Fruit fly (Drosophila melanogaster) Kc167 (cell line): ENCODE measurements around the gene Gli.

ENCODE experiments used
- Myc ChIP-seq: fragments of >200 bp; optimal IDR thresholded peaks from 2 replicates; lab custom pipeline; 2017; ENCODE audit warnings: missing external identifiers
- Sin3A ChIP-seq: fragments of >200 bp; optimal IDR thresholded peaks from 2 replicates; lab custom pipeline; 2018; ENCODE audit warnings: missing external identifiers
- h ChIP-seq: fragments of >200 bp; optimal IDR thresholded peaks from 3 replicates; lab custom pipeline; 2018; ENCODE audit warnings: missing external identifiers
- insv ChIP-seq: fragments of >200 bp; optimal IDR thresholded peaks from 3 replicates; lab custom pipeline; 2018; ENCODE audit warnings: missing external identifiers
- psq ChIP-seq: fragments of >200 bp; optimal IDR thresholded peaks from 2 replicates; lab custom pipeline; 2017; ENCODE audit warnings: missing external identifiers
- ttk ChIP-seq: sonication (Bioruptor generic); optimal IDR thresholded peaks from 2 replicates; lab custom pipeline; 2017; ENCODE audit warnings: missing external identifiers

Gli gene

DNA sequence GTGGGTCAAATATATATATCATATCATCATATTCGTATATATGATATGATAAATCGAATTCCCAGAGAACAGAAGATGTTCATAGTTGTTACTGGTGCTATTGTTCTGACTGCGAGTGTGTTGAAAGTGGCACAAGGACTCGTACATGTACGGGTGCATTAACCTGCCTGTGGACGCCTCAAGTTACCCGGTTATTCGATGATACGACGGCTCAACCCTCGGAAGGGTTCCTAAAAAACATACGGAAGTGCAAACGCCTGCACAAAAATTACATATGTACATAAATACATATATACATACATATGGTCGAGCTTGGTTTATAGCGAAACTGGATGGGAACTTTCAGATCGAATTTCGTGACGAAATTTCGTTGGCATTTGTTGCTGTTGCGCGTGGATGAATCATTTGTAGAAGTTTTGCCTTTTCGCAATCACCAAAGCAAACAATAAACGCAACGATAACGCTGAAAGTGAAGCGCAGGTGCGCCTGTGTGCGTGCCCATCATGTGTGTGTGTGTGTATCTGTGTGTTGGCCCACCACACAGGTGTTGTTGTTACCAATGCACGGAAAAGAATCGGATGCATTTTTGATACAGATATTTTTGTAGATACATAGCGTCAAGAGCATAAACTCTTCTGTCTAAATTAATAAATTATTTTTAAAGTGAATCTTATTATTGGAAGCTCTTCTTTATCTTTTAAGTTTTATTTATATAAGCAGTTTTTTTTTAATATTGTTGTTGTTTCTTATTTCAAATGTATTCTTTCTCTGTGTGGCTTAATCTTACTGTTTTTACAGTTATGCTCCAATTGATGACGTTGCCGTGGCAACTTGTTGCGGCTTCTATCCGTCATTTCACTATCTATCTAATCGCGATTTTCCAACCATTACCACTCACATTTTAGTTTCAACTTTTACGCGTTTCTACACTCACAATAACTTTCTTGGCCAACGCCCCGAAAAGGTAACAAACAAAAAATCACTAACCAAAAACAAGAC is 850 bp downstream of the Gli start:
- TF ChIP-seq Myc (lab: Kevin White, UChicago) (no peak), Sin3A (lab: Kevin White, UChicago) (no peak), ttk (no peak), insv (lab: Kevin White, UChicago) (no peak), h (lab: Kevin White, UChicago) (no peak), psq (lab: Kevin White, UChicago) (no peak)

- TF ChIP-seq h (lab: Kevin White, UChicago) (no peak), insv (lab: Kevin White, UChicago) (no peak), Sin3A (lab: Kevin White, UChicago) (no peak), psq (lab: Kevin White, UChicago) (no peak), Myc (lab: Kevin White, UChicago) (no peak), ttk (no peak)
These were observed 1.9 kb downstream of the Gli start for dm6 chr2L:15760666-15761065.

DNA sequence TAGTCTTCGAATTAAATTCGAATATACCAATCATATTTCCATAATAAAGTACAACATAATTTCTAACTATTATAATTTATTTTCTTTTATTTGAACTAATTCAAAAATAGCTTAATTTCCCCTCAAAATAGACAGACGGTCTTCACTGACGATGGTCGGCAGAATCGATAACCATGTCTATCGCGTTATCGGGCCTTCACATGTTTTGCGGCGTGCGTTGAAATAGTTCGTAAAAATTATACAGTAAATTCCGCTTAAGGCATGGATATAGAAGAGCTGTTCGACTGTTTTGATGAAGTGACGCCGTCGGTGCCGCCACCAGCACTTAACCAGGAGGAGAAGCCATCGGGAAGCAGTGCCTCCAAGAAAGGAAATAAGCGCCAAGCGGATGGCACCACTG is 10.5 kb downstream of the Gli start, which contains the start of gene Mtr4:
Mtr4 (plus strand) TSS at position 168 of the 400 bp plus-strand sequence.
- TF ChIP-seq h (lab: Kevin White, UChicago) (no peak), psq (lab: Kevin White, UChicago) (no peak), Sin3A (lab: Kevin White, UChicago) (no peak)

DNA sequence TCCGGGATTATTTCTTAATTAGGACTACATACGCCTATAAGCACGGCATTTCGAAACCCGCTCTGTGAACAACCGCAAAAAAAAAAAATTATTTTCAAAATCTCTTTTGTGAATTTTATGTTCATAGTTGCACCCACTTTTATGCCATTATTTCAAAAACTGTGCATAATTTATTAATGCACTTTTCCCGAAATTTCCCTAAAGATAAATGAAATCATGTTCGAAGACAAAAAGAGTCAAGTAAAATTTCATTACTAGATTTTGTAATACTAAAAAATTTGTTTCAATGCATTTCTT is 11.4 kb downstream of the Gli start:
- TF ChIP-seq insv (lab: Kevin White, UChicago) (no peak), Myc (lab: Kevin White, UChicago) (no peak), psq (lab: Kevin White, UChicago) (no peak), Sin3A (lab: Kevin White, UChicago) (no peak), h (lab: Kevin White, UChicago) (no peak), ttk (no peak)

dm6 chr2L:15750523-15751258 is 11.9 kb downstream of the Gli start, which contains the start of gene ND-B17:
ND-B17 (minus strand) TSS chr2L:15751078.
- TF ChIP-seq ttk (no peak), h (lab: Kevin White, UChicago) (no peak), Myc (lab: Kevin White, UChicago) (no peak), psq (lab: Kevin White, UChicago) (no peak), insv (lab: Kevin White, UChicago) (no peak), Sin3A (lab: Kevin White, UChicago) (no peak)

DNA sequence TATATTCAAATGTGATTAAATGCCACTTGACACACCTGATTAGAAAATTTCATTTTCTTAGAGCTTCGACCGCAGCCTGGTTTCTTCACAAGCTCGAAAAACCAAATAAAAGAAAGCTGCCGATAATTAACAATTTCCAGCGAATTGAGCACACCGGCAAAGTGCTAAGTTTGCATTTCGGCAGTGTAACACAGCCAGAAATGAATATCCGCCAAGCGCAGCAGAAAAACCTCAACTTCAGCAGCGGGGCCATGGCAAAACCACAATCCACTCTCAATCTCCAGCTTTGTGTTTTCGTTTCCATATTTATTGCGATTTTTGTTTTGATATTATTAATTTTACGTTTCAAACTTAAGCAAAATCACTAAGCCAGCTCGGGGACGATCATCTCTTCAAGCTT is 13.2 kb downstream of the Gli start:
- no peak for TF ChIP-seq Myc (lab: Kevin White, UChicago)
- no peak for TF ChIP-seq insv (lab: Kevin White, UChicago)
- no peak for TF ChIP-seq ttk
- no peak for TF ChIP-seq psq (lab: Kevin White, UChicago)
- no peak for TF ChIP-seq h (lab: Kevin White, UChicago)

dm6 chr2L:15748261-15748553 is 14.4 kb downstream of the Gli start:
- TF ChIP-seq psq (lab: Kevin White, UChicago) (no peak), insv (lab: Kevin White, UChicago) (no peak), Sin3A (lab: Kevin White, UChicago) (no peak), h (lab: Kevin White, UChicago) (no peak), ttk (no peak), Myc (lab: Kevin White, UChicago) (no peak)

dm6 chr2L:15747394-15748260 is 14.9 kb downstream of the Gli start, which contains the start of gene CycE:
CycE (minus strand) TSS chr2L:15748150.
- TF ChIP-seq psq (lab: Kevin White, UChicago) = no peak

DNA sequence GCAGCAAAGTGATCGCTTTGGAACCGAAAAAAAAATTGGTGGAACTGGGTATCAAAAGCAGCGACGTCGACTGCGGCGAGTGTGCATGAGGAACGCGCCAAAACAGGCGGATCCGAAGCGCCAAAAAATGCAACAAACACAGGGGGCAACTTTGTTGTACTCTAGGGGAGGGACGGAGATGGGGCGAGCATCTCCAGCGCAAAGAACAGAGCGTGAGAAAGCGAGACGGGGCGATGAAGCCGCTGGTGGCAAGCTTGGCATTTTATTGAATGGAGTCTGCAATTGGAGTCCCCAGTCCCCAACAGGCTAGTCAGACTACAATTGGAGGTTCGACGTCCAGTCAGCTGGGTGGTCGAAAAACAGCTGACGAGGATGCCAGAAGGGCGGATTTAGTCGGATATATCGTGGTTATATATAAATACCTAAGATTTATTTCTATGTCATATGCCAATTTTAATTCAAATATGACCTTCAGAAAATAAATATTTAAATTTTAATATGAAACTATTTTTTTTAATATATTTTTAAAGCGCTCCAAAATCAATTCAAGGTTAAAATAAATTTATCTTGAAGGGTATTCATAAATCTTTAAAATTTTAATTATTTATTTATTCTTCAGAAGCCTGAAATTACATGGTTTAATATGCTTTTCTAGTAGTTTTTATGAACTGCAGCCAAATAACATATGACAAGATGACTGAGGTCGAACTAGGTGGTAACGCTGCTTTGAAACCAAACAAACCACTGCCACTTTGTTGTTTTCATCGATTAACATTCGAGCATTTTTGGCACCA is 15.8 kb downstream of the Gli start:
- TF ChIP-seq insv (lab: Kevin White, UChicago) = no peak
- no peak for TF ChIP-seq Sin3A (lab: Kevin White, UChicago)
- TF ChIP-seq psq (lab: Kevin White, UChicago) = no peak
- no peak for TF ChIP-seq h (lab: Kevin White, UChicago)
- TF ChIP-seq Myc (lab: Kevin White, UChicago) = no peak
- no peak for TF ChIP-seq ttk

dm6 chr2L:15745989-15746388 is 16.6 kb downstream of the Gli start:
- TF ChIP-seq insv (lab: Kevin White, UChicago) = no peak
- no peak for TF ChIP-seq Myc (lab: Kevin White, UChicago)
- no peak for TF ChIP-seq ttk
- TF ChIP-seq h (lab: Kevin White, UChicago) = no peak
- no peak for TF ChIP-seq Sin3A (lab: Kevin White, UChicago)
- TF ChIP-seq psq (lab: Kevin White, UChicago) = no peak
